Fruit fly (Drosophila melanogaster) whole organism, larva: ENCODE data around the gene Cnx14D.

Source experiments
- noc ChIP-seq: fragments of 200-800 bp; sonication (Bioruptor generic); optimal IDR thresholded peaks from 3 replicates; lab custom pipeline; 2019; ENCODE audit warnings: missing biosample characterization, mild to moderate bottlenecking, missing genetic modification characterization, moderate library complexity

Cnx14D gene

dm6 chrX:16526084-16526734 is 994 bp upstream of the Cnx14D start:
- TF ChIP-seq noc (tag; lab: Kevin White, UChicago) = no peak

DNA sequence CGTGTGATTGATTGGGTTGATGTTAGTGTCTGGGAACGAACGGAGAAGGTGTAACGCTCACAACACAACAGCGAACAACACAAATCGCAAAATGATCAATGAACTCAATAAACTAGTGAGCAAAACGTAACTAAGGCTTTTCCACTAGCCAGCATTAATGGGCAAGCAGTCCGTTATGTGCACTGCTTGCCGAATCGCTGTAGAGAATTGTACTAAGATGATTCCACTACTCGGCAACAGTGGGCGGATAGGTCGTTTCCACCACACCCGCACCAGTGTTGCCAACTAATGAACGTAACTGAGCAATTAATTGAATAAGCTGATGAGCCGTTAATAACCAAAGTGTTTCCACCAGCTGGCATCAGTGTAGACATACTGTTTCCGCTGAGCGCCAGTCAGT is 40.7 kb downstream of the Cnx14D start:
- no peak for TF ChIP-seq noc (tag; lab: Kevin White, UChicago)
